Worm (Caenorhabditis elegans) whole organism, young adult: ENCODE data around the gene C34B4.3.

ENCODE experiments used
- F10E7.11 ChIP-seq: sonication (generic microtip); optimal IDR thresholded peaks from 2 replicates; lab custom pipeline; 2017; ENCODE audit warnings: mild to moderate bottlenecking, missing genetic modification characterization, moderate library complexity, missing compliant biosample characterization
- F22D6.2 ChIP-seq: sonication (generic microtip); optimal IDR thresholded peaks from 2 replicates; lab custom pipeline; 2016; ENCODE audit warnings: mild to moderate bottlenecking, missing genetic modification characterization, missing compliant biosample characterization
- F39B2.1 ChIP-seq: fragments of 200-800 bp; sonication (Bioruptor generic); IDR thresholded peaks from 2 replicates; pipeline ENCODE4 v1.3.6; 2022; ENCODE audit warnings: missing genetic modification reagents, missing genetic modification characterization, missing compliant biosample characterization
- Y53G8AR.9 ChIP-seq: fragments of 200-800 bp; sonication (Bioruptor generic); conservative IDR thresholded peaks from 2 replicates; pipeline ENCODE4 v1.3.6; 2022; ENCODE audit warnings: missing genetic modification reagents, missing genetic modification characterization, missing compliant biosample characterization
- Y79H2A.3 ChIP-seq: fragments of 200-800 bp; sonication (Bioruptor generic); conservative IDR thresholded peaks from 2 replicates; pipeline ENCODE4 v1.3.6; 2022; ENCODE audit warnings: missing genetic modification reagents, missing genetic modification characterization, missing compliant biosample characterization
- Y95B8A.8 ChIP-seq: fragments of 200-800 bp; sonication (Bioruptor generic); IDR thresholded peaks from 2 replicates; pipeline ENCODE4 v1.3.6; 2022; ENCODE audit warnings: missing genetic modification reagents, missing genetic modification characterization, missing compliant biosample characterization
- ZK185.1 ChIP-seq: sonication (generic microtip); optimal IDR thresholded peaks from 2 replicates; lab custom pipeline; 2016; ENCODE audit warnings: mild to moderate bottlenecking, missing genetic modification characterization, missing compliant biosample characterization; ENCODE audit not compliant: poor library complexity, severe bottlenecking
- atf-7 ChIP-seq: sonication (generic microtip); optimal IDR thresholded peaks from 2 replicates; lab custom pipeline; 2017; ENCODE audit warnings: mild to moderate bottlenecking, missing genetic modification characterization, missing compliant biosample characterization
- attf-3 ChIP-seq: fragments of 200-800 bp; sonication (Bioruptor generic); conservative IDR thresholded peaks from 2 replicates; pipeline ENCODE4 v1.3.6; 2022; ENCODE audit warnings: missing genetic modification reagents, missing genetic modification characterization, missing compliant biosample characterization
- attf-5 ChIP-seq: fragments of 200-800 bp; sonication (Bioruptor generic); optimal IDR thresholded peaks from 2 replicates; lab custom pipeline; 2018; ENCODE audit warnings: mild to moderate bottlenecking, missing genetic modification characterization, missing compliant biosample characterization
- cebp-1 ChIP-seq, 2 experiments: fragments of 200-800 bp in 1 of 2; sonication (Bioruptor generic) in 1 of 2; sonication (generic microtip) in 1 of 2; IDR thresholded peaks in 1 of 2; optimal IDR thresholded peaks in 1 of 2; 2 replicates each; pipeline versions ENCODE4 v1.3.6 to Lab custom; 2017 to 2022; ENCODE audit warnings: missing compliant biosample characterization in 2 of 2, missing genetic modification characterization in 2 of 2, mild to moderate bottlenecking in 1 of 2, missing genetic modification reagents in 1 of 2, moderate library complexity in 1 of 2
- ceh-100 ChIP-seq: fragments of 200-800 bp; sonication (Bioruptor generic); IDR thresholded peaks from 2 replicates; pipeline ENCODE4 v1.3.6; 2022; ENCODE audit warnings: missing genetic modification reagents, missing genetic modification characterization, missing compliant biosample characterization
- ceh-27 ChIP-seq: fragments of 200-800 bp; sonication (Bioruptor generic); optimal IDR thresholded peaks from 2 replicates; lab custom pipeline; 2018; ENCODE audit warnings: mild to moderate bottlenecking, missing genetic modification characterization, moderate library complexity, missing compliant biosample characterization
- ceh-91 ChIP-seq: fragments of 200-800 bp; sonication (Bioruptor generic); IDR thresholded peaks from 2 replicates; pipeline ENCODE4 v1.3.6; 2022; ENCODE audit warnings: missing genetic modification reagents, missing genetic modification characterization, missing compliant biosample characterization
- dox-1 ChIP-seq: fragments of 200-800 bp; sonication (Bioruptor generic); IDR thresholded peaks from 2 replicates; pipeline ENCODE4 v1.3.6; 2022; ENCODE audit warnings: missing genetic modification reagents, missing genetic modification characterization, missing compliant biosample characterization
- dpl-1 ChIP-seq: fragments of 150-350 bp; optimal IDR thresholded peaks from 2 replicates; lab custom pipeline; 2014; ENCODE audit warnings: missing biosample characterization, missing genetic modification reagents, missing genetic modification characterization
- egl-18 ChIP-seq: fragments of 200-800 bp; sonication (Bioruptor generic); IDR thresholded peaks from 2 replicates; pipeline ENCODE4 v1.3.6; 2022; ENCODE audit warnings: missing genetic modification reagents, missing genetic modification characterization, missing compliant biosample characterization
- egl-44 ChIP-seq: fragments of 200-800 bp; sonication (Bioruptor generic); IDR thresholded peaks from 2 replicates; pipeline ENCODE4 v1.3.6; 2022; ENCODE audit warnings: missing genetic modification reagents, missing genetic modification characterization, missing compliant biosample characterization
- egrh-3 ChIP-seq: fragments of 200-800 bp; sonication (Bioruptor generic); IDR thresholded peaks from 2 replicates; pipeline ENCODE4 v1.3.6; 2022; ENCODE audit warnings: missing genetic modification reagents, missing genetic modification characterization, missing compliant biosample characterization
- fkh-3 ChIP-seq: sonication (generic microtip); optimal IDR thresholded peaks from 2 replicates; lab custom pipeline; 2016; ENCODE audit warnings: mild to moderate bottlenecking, missing genetic modification characterization, missing compliant biosample characterization
- gei-17 ChIP-seq: fragments of 200-800 bp; sonication (Bioruptor generic); optimal IDR thresholded peaks from 2 replicates; lab custom pipeline; 2018; ENCODE audit warnings: mild to moderate bottlenecking, missing genetic modification characterization, missing compliant biosample characterization
- hlh-12 ChIP-seq: sonication (generic microtip); optimal IDR thresholded peaks from 2 replicates; lab custom pipeline; 2016; ENCODE audit warnings: missing genetic modification characterization, missing compliant biosample characterization
- hlh-26 ChIP-seq: fragments of 200-800 bp; sonication (Bioruptor generic); conservative IDR thresholded peaks from 2 replicates; pipeline ENCODE4 v1.3.6; 2022; ENCODE audit warnings: missing genetic modification reagents, missing genetic modification characterization, missing compliant biosample characterization
- let-526 ChIP-seq: fragments of 200-800 bp; sonication (Bioruptor generic); IDR thresholded peaks from 2 replicates; pipeline ENCODE4 v1.3.6; 2022; ENCODE audit warnings: missing genetic modification reagents, missing genetic modification characterization, missing compliant biosample characterization
- let-607 ChIP-seq, 2 experiments: fragments of 200-800 bp in 1 of 2; sonication (Bioruptor generic) in 1 of 2; sonication (generic microtip) in 1 of 2; optimal IDR thresholded peaks; 2 replicates each; lab custom pipeline; 2016 to 2018; ENCODE audit warnings: mild to moderate bottlenecking in 2 of 2, missing compliant biosample characterization in 2 of 2, missing genetic modification characterization in 2 of 2, moderate library complexity in 2 of 2, missing genotype in 1 of 2
- lsy-27 ChIP-seq: sonication (generic microtip); optimal IDR thresholded peaks from 2 replicates; lab custom pipeline; 2017; ENCODE audit warnings: missing genetic modification characterization, mild to moderate bottlenecking, missing compliant biosample characterization, antibody characterized with exemption, missing genotype, borderline replicate concordance; ENCODE audit not compliant: insufficient read depth
- madf-3 ChIP-seq: fragments of 200-800 bp; sonication (Bioruptor generic); IDR thresholded peaks from 2 replicates; pipeline ENCODE4 v1.3.6; 2022; ENCODE audit warnings: missing genetic modification reagents, missing genetic modification characterization, missing compliant biosample characterization
- nfya-2 ChIP-seq: fragments of 200-800 bp; sonication (Bioruptor generic); IDR thresholded peaks from 2 replicates; pipeline ENCODE4 v1.3.6; 2022; ENCODE audit warnings: missing genetic modification reagents, missing genetic modification characterization, missing compliant biosample characterization
- nhr-80 ChIP-seq: sonication (generic microtip); optimal IDR thresholded peaks from 2 replicates; lab custom pipeline; 2016; ENCODE audit warnings: missing genetic modification characterization, missing compliant biosample characterization
- rcor-1 ChIP-seq: fragments of 200-800 bp; sonication (Bioruptor generic); IDR thresholded peaks from 2 replicates; pipeline ENCODE4 v1.3.6; 2022; ENCODE audit warnings: missing genetic modification reagents, missing genetic modification characterization, missing compliant biosample characterization
- sea-2 ChIP-seq: fragments of 200-800 bp; sonication (Bioruptor generic); IDR thresholded peaks from 2 replicates; pipeline ENCODE4 v1.3.6; 2022; ENCODE audit warnings: missing genetic modification characterization, missing compliant biosample characterization
- snpc-1.3 ChIP-seq: sonication (generic microtip); optimal IDR thresholded peaks from 2 replicates; lab custom pipeline; 2017; ENCODE audit warnings: missing genetic modification characterization, mild to moderate bottlenecking, missing compliant biosample characterization, antibody characterized with exemption, moderate library complexity, missing genotype, missing genetic modification reagents; ENCODE audit not compliant: insufficient read depth
- tbp1 ChIP-seq: fragments of 200-800 bp; sonication (Bioruptor generic); optimal IDR thresholded peaks from 2 replicates; lab custom pipeline; 2018; ENCODE audit warnings: mild to moderate bottlenecking, missing genetic modification characterization, missing compliant biosample characterization
- zfh-2 ChIP-seq: fragments of 200-800 bp; sonication (Bioruptor generic); conservative IDR thresholded peaks from 2 replicates; pipeline ENCODE4 v1.3.6; 2022; ENCODE audit warnings: missing genetic modification reagents, missing genetic modification characterization, missing compliant biosample characterization
- ztf-18 ChIP-seq: sonication (generic microtip); optimal IDR thresholded peaks from 2 replicates; lab custom pipeline; 2016; ENCODE audit warnings: missing genotype, mild to moderate bottlenecking, missing genetic modification characterization, missing compliant biosample characterization
- ztf-22 ChIP-seq: fragments of 200-800 bp; sonication (Bioruptor generic); optimal IDR thresholded peaks from 2 replicates; lab custom pipeline; 2018; ENCODE audit warnings: mild to moderate bottlenecking, missing genetic modification characterization, moderate library complexity, missing compliant biosample characterization
- ztf-25 ChIP-seq: fragments of 200-800 bp; sonication (Bioruptor generic); IDR thresholded peaks from 2 replicates; pipeline ENCODE4 v1.3.6; 2022; ENCODE audit warnings: missing genetic modification reagents, missing genetic modification characterization, missing compliant biosample characterization
- ztf-6 ChIP-seq: fragments of 200-800 bp; sonication (Bioruptor generic); IDR thresholded peaks from 2 replicates; pipeline ENCODE4 v1.3.6; 2022; ENCODE audit warnings: missing genetic modification reagents, missing genetic modification characterization, missing compliant biosample characterization

C34B4.3 gene

DNA sequence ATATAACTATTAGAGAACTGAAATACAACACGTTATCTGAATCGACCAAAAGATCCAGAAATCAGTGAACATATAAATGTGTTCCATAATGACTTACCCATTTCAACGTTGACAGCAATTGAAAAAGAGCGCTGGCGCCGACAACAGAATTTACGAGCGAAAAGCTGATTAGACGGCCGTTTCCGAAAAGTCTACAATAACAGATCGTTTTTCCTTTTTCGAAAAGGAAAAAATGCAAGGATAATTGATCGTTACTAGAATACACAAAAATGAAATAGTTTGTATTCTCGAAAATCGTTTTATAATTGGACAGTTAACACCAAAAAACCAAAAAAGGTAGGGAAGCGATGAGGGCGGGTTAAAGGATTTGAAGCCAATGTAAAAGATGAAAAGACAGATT is 17.3 kb downstream of the C34B4.3 start, which contains the start of gene srr-1 (continued):
- TF ChIP-seq egl-44: no peak
- no peak for TF ChIP-seq ztf-25 (GFP tag; lab: Robert Waterston, UW)
- TF ChIP-seq Y53G8AR.9 (GFP tag; lab: Robert Waterston, UW): no peak
- no peak for TF ChIP-seq ceh-27 (GFP tag; lab: Kevin White, UChicago)
- TF ChIP-seq Y79H2A.3: no peak
- no peak for TF ChIP-seq ztf-22 (GFP tag; lab: Kevin White, UChicago)

DNA sequence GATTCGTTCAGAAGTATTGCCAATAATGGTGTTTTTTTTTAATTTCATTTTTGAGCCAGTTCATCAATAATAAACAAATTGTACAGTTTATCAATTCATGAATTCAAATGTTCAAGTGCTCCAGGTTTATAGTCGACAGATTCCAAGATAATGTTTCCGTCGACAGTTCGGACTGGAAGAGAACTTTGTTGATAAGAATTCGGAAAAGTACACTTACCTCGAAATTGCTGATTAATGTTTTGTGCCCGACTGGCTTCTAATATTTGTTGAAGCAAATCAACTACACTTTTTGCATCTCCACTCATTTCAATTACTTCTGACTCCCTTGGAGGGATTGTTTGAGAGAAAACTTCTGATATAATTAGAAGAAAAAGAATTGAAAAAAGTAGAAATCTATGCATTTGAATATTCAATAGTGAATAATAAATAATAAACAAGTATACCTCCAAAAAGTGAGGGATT is 21.8 kb downstream of the C34B4.3 start, which contains the start of gene W07G4.8:
W07G4.8 (minus strand) TSS at position 412 of the 462 bp plus-strand sequence.
- no peak for TF ChIP-seq snpc-1.3 (tag; lab: Kevin White, UChicago)
- TF ChIP-seq ZK185.1: peak; percentile 26
- TF ChIP-seq hlh-26 (GFP tag; lab: Robert Waterston, UW): no peak
- no peak for TF ChIP-seq gei-17 (GFP tag; lab: Kevin White, UChicago)
- TF ChIP-seq nhr-80 (tag; lab: Kevin White, UChicago): peak; percentile 83
- TF ChIP-seq tbp1 (GFP tag; lab: Kevin White, UChicago): no peak
- TF ChIP-seq egrh-3 (GFP tag; lab: Robert Waterston, UW): no peak
- TF ChIP-seq lsy-27 (tag; lab: Kevin White, UChicago): no peak

DNA sequence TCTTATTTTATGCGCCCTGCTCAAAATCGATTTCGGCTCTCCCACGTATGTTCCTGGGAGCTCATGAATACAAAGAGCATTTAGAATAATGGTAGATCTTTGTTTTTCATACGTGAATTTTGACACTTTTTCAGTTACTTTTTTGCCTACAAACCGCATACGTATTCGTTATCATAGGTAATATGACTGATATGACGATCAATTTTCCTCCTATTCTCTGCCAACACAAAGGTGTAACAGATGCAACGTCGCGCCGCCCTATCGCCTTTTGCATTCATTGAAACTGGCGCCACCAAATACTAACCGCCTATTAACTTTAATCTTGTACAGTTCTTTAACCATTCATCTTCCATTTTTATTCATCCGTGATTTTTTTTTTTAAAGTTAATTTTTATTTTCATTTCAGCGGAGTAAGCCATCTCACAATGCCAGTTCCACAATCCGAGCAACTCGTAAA is 23.4 kb downstream of the C34B4.3 start, which contains the start of gene W07G4.5:
W07G4.5 (plus strand) TSS at position 407 of the 457 bp plus-strand sequence.
- TF ChIP-seq attf-5 (GFP tag; lab: Kevin White, UChicago) (peak; percentile 32), atf-7 (tag; lab: Kevin White, UChicago) (peak; percentile 16), ceh-100 (no peak), nhr-80 (tag; lab: Kevin White, UChicago) (peak; percentile 73), Y95B8A.8 (GFP tag; lab: Robert Waterston, UW) (no peak), ztf-6 (GFP tag; lab: Robert Waterston, UW) (no peak), F22D6.2 (tag; lab: Kevin White, UChicago) (no peak), ceh-27 (GFP tag; lab: Kevin White, UChicago) (no peak), dpl-1 (GFP tag; lab: Kevin White, UChicago) (no peak), dox-1 (peak; percentile 31; the same call in 1 of the 2 replicates), Y53G8AR.9 (GFP tag; lab: Robert Waterston, UW) (0 out of 2 replicates have a peak, but pooled peaks have one; percentile 20), sea-2 (GFP tag; lab: Robert Waterston, UW) (no peak), egl-18 (GFP tag; lab: Robert Waterston, UW) (no peak), hlh-26 (GFP tag; lab: Robert Waterston, UW) (no peak)

DNA sequence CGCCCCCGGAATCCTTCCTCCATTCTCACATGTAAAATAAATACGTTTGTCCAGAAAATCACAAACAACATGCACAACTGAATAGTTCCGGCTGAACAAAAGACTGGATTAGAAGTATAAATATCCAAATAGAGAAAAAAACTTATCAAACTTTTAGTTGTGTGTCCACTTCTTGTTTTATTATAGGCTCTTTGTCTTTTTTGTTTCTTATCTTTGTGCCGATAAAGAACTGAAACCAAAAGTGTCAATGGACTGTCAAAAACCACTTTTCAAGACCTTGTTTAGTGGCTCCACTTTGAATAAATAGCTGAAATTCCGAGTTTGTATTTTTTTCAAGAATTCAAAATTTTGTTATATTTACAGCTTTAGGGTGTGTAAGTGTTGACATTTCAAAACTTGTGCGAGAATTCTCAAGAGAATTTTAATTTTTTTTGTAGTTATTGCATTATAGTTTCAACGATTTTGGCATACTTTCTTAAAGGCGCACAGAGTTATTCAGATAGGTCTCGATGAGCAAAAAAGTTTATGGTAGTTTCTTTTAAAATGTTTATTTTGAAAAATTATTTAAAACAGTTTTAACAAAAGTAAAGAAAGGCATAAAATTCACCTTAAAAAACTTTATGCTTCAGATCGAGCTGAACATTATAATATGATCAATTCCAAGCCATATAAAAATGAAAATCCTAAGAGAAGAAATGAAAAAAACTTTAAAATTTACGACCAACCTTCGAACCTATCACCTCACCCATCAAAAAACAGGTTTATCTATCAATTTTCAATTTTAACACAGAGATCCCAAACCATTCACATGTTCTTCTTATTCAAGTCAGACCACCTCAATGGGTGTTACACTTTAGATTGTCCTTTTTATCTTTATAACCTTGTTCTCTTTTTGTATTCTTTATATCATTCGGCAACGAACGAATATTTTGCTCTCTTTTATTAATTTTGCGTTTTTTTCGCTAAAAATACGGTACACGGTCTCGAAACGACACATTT is 24.5 kb downstream of the C34B4.3 start:
- peak; percentile 58; the same call in 1 of the 2 replicates for TF ChIP-seq madf-3
- TF ChIP-seq attf-3: no peak
- TF ChIP-seq ceh-91 (GFP tag; lab: Robert Waterston, UW): no peak
- TF ChIP-seq zfh-2 (GFP tag; lab: Robert Waterston, UW): no peak
- TF ChIP-seq dox-1: 0 out of 2 replicates have a peak, but pooled peaks have one; percentile 15
- TF ChIP-seq F10E7.11 (tag; lab: Kevin White, UChicago): no peak
- peak in 1 of 2 experiments; percentile 7 for TF ChIP-seq let-607 (tag; optimal IDR thresholded peaks at IDR 0.05; lab: Kevin White, UChicago)
- TF ChIP-seq fkh-3 (tag; lab: Kevin White, UChicago): no peak
- no peak for TF ChIP-seq nfya-2 (GFP tag; lab: Robert Waterston, UW)
- TF ChIP-seq ztf-18 (tag; lab: Kevin White, UChicago): no peak
- TF ChIP-seq nhr-80 (tag; lab: Kevin White, UChicago): peak; percentile 85
- TF ChIP-seq let-526 (GFP tag; lab: Robert Waterston, UW): 0 out of 2 replicates have a peak, but pooled peaks have one; percentile 22
- TF ChIP-seq egl-44: no peak
- TF ChIP-seq F39B2.1 (GFP tag; lab: Robert Waterston, UW): no peak
- TF ChIP-seq cebp-1 (GFP tag; IDR thresholded peaks at IDR 0.05; lab: Robert Waterston, UW): no peak
- peak; percentile 5 for TF ChIP-seq cebp-1 (tag; optimal IDR thresholded peaks at IDR 0.05; lab: Kevin White, UChicago)
- TF ChIP-seq hlh-12: no peak
- no peak for TF ChIP-seq rcor-1 (GFP tag; lab: Robert Waterston, UW)
